Fruit fly (Drosophila melanogaster) whole organism, embryonic: ENCODE measurements around the gene mAChR-C.

ENCODE experiments used
- Antp ChIP-seq: fragments of 200-800 bp; sonication (Bioruptor generic); optimal IDR thresholded peaks from 3 replicates; lab custom pipeline; 2016; ENCODE audit warnings: missing biosample characterization, missing genetic modification characterization
- CG11398 ChIP-seq: fragments of 200-800 bp; sonication (Bioruptor generic); optimal IDR thresholded peaks from 2 replicates; lab custom pipeline; 2016; ENCODE audit warnings: missing biosample characterization, missing genetic modification characterization
- CG11456 ChIP-seq: fragments of 200-800 bp; sonication (Bioruptor generic); IDR thresholded peaks from 3 replicates; pipeline ENCODE4 v1.3.6; 2022; ENCODE audit warnings: missing biosample characterization, missing genetic modification characterization
- CG12659 ChIP-seq: fragments of 200-800 bp; sonication (Bioruptor generic); optimal IDR thresholded peaks from 3 replicates; lab custom pipeline; 2017; ENCODE audit warnings: mild to moderate bottlenecking, missing biosample characterization, missing genetic modification reagents, missing genetic modification characterization
- CG15073 ChIP-seq: fragments of 200-800 bp; sonication (Bioruptor generic); optimal IDR thresholded peaks from 2 replicates; lab custom pipeline; 2016; ENCODE audit warnings: missing biosample characterization, missing genetic modification characterization
- CG17186 ChIP-seq: fragments of 200-800 bp; sonication (Bioruptor generic); optimal IDR thresholded peaks from 3 replicates; lab custom pipeline; 2017; ENCODE audit warnings: missing biosample characterization, missing genetic modification reagents, missing genetic modification characterization
- CG31224 ChIP-seq: fragments of 200-800 bp; sonication (Bioruptor generic); IDR thresholded peaks from 2 replicates; pipeline ENCODE4 v1.3.6; 2022; ENCODE audit warnings: missing biosample characterization, missing genetic modification characterization
- CG31388 ChIP-seq: fragments of 200-800 bp; sonication (Bioruptor generic); optimal IDR thresholded peaks from 2 replicates; lab custom pipeline; 2016; ENCODE audit warnings: missing biosample characterization, missing genetic modification characterization
- CG34224 ChIP-seq: fragments of 200-800 bp; sonication (Bioruptor generic); IDR thresholded peaks from 3 replicates; pipeline ENCODE4 v1.3.6; 2022; ENCODE audit warnings: missing biosample characterization, missing genetic modification characterization; ENCODE audit not compliant: partially characterized antibody
- CG34376 ChIP-seq: fragments of 200-800 bp; sonication (Bioruptor generic); optimal IDR thresholded peaks from 2 replicates; lab custom pipeline; 2018; ENCODE audit warnings: missing biosample characterization, mild to moderate bottlenecking, missing genetic modification characterization
- CG3838 ChIP-seq: fragments of 200-800 bp; sonication (Bioruptor generic); optimal IDR thresholded peaks from 3 replicates; lab custom pipeline; 2016; ENCODE audit warnings: missing biosample characterization, missing genetic modification characterization
- CG3847 ChIP-seq: fragments of 200-800 bp; sonication (Bioruptor generic); IDR thresholded peaks from 2 replicates; pipeline ENCODE4 v1.3.6; 2022; ENCODE audit warnings: missing biosample characterization, missing genetic modification characterization
- CG4707 ChIP-seq: fragments of 200-800 bp; sonication (Bioruptor generic); optimal IDR thresholded peaks from 2 replicates; lab custom pipeline; 2018; ENCODE audit warnings: missing biosample characterization, mild to moderate bottlenecking, missing genetic modification characterization, moderate library complexity
- CG5180 ChIP-seq: fragments of 200-800 bp; sonication (Bioruptor generic); optimal IDR thresholded peaks from 3 replicates; lab custom pipeline; 2017; ENCODE audit warnings: missing biosample characterization, missing genetic modification characterization, mild to moderate bottlenecking, moderate library complexity, missing genetic modification reagents
- CG5953 ChIP-seq: fragments of 200-800 bp; sonication (Bioruptor generic); IDR thresholded peaks from 2 replicates; pipeline ENCODE4 v1.3.6; 2022; ENCODE audit warnings: missing biosample characterization, missing genetic modification characterization
- CG6765 ChIP-seq: fragments of 200-800 bp; sonication (Bioruptor generic); optimal IDR thresholded peaks from 3 replicates; lab custom pipeline; 2017; ENCODE audit warnings: missing biosample characterization, mild to moderate bottlenecking, missing genetic modification characterization
- CG7372 ChIP-seq: fragments of 200-800 bp; sonication (Bioruptor generic); IDR thresholded peaks from 2 replicates; pipeline ENCODE4 v1.3.6; 2022; ENCODE audit warnings: missing biosample characterization, missing genetic modification characterization
- CG7928 ChIP-seq: fragments of 200-800 bp; sonication (Bioruptor generic); optimal IDR thresholded peaks from 2 replicates; lab custom pipeline; 2017; ENCODE audit warnings: missing biosample characterization, mild to moderate bottlenecking, missing genetic modification characterization
- CG8089 ChIP-seq: fragments of 200-800 bp; sonication (Bioruptor generic); optimal IDR thresholded peaks from 3 replicates; lab custom pipeline; 2016; ENCODE audit warnings: missing biosample characterization, missing genetic modification characterization
- CG8290 ChIP-seq, 3 experiments: fragments of 200-800 bp; sonication (Bioruptor generic); optimal IDR thresholded peaks; 2 replicates each; lab custom pipeline; 2016 to 2019; ENCODE audit warnings: missing biosample characterization in 3 of 3, missing genetic modification characterization in 3 of 3, mild to moderate bottlenecking in 2 of 3, moderate library complexity in 1 of 3
- CG8924 ChIP-seq: fragments of 200-800 bp; optimal IDR thresholded peaks from 3 replicates; lab custom pipeline; 2019; ENCODE audit warnings: missing biosample characterization, mild to moderate bottlenecking, missing genetic modification characterization, moderate library complexity
- Chrac-16 ChIP-seq: fragments of 200-800 bp; sonication (Bioruptor generic); optimal IDR thresholded peaks from 3 replicates; lab custom pipeline; 2016; ENCODE audit warnings: missing biosample characterization, missing genetic modification characterization
- Dek ChIP-seq: fragments of 200-800 bp; sonication (Bioruptor generic); optimal IDR thresholded peaks from 3 replicates; lab custom pipeline; 2019; ENCODE audit warnings: missing biosample characterization, mild to moderate bottlenecking, missing genetic modification characterization, moderate library complexity
- Fer1 ChIP-seq: fragments of 200-800 bp; sonication (Bioruptor generic); optimal IDR thresholded peaks from 2 replicates; lab custom pipeline; 2017; ENCODE audit warnings: missing biosample characterization, mild to moderate bottlenecking, missing genetic modification characterization
- HLH54F ChIP-seq: fragments of 200-800 bp; sonication (Bioruptor generic); optimal IDR thresholded peaks from 3 replicates; lab custom pipeline; 2016; ENCODE audit warnings: missing biosample characterization, missing genetic modification characterization
- Hr39 ChIP-seq: fragments of >200 bp; optimal IDR thresholded peaks from 2 replicates; lab custom pipeline; 2017
- MESR4 ChIP-seq: fragments of 200-800 bp; sonication (Bioruptor generic); optimal IDR thresholded peaks from 2 replicates; lab custom pipeline; 2018; ENCODE audit warnings: missing biosample characterization, mild to moderate bottlenecking, missing genetic modification characterization, moderate library complexity
- Mad ChIP-seq: fragments of 200-800 bp; sonication (Bioruptor generic); optimal IDR thresholded peaks from 2 replicates; lab custom pipeline; 2016; ENCODE audit warnings: missing biosample characterization, missing genetic modification characterization
- Nf-YC ChIP-seq: fragments of 200-800 bp; optimal IDR thresholded peaks from 3 replicates; lab custom pipeline; 2019; ENCODE audit warnings: missing biosample characterization, mild to moderate bottlenecking, missing genetic modification characterization, moderate library complexity
- NfI ChIP-seq: fragments of 200-800 bp; sonication (Bioruptor generic); optimal IDR thresholded peaks from 3 replicates; lab custom pipeline; 2018; ENCODE audit warnings: missing biosample characterization, mild to moderate bottlenecking, missing genetic modification characterization, moderate library complexity
- al ChIP-seq: fragments of 200-800 bp; sonication (Bioruptor generic); IDR thresholded peaks from 2 replicates; pipeline ENCODE4 v1.3.6; 2022; ENCODE audit warnings: missing biosample characterization, missing genetic modification characterization
- bcd ChIP-seq: fragments of 200-800 bp; sonication (Bioruptor generic); optimal IDR thresholded peaks from 2 replicates; lab custom pipeline; 2017; ENCODE audit warnings: missing biosample characterization, mild to moderate bottlenecking, missing genetic modification characterization
- cas ChIP-seq: fragments of 200-800 bp; sonication (Bioruptor generic); IDR thresholded peaks from 2 replicates; pipeline ENCODE4 v1.3.6; 2022; ENCODE audit warnings: missing biosample characterization, missing genetic modification characterization
- chm ChIP-seq: fragments of 200-800 bp; sonication (Bioruptor generic); IDR thresholded peaks from 2 replicates; pipeline ENCODE4 v1.3.6; 2022; ENCODE audit warnings: missing biosample characterization, missing genetic modification characterization
- ci ChIP-seq: fragments of 200-800 bp; sonication (Bioruptor generic); IDR thresholded peaks from 3 replicates; pipeline ENCODE4 v1.3.6; 2022; ENCODE audit warnings: missing biosample characterization, missing genetic modification characterization
- h ChIP-seq: fragments of >200 bp; optimal IDR thresholded peaks from 2 replicates; lab custom pipeline; 2017
- jumu ChIP-seq: fragments of 200-800 bp; sonication (Bioruptor generic); optimal IDR thresholded peaks from 3 replicates; lab custom pipeline; 2016; ENCODE audit warnings: missing biosample characterization, missing genetic modification characterization
- kni ChIP-seq: fragments of 200-800 bp; sonication (Bioruptor generic); optimal IDR thresholded peaks from 3 replicates; lab custom pipeline; 2017; ENCODE audit warnings: mild to moderate bottlenecking, missing biosample characterization, missing genetic modification reagents, missing genetic modification characterization
- lola ChIP-seq, 3 experiments: fragments of >200 bp in 2 of 3; fragments of 200-800 bp in 1 of 3; sonication (Bioruptor generic) in 1 of 3; optimal IDR thresholded peaks; 2 replicates each; lab custom pipeline; 2017 to 2019; ENCODE audit warnings: missing biosample characterization in 3 of 3, missing genetic modification characterization in 3 of 3, mild to moderate bottlenecking in 1 of 3, moderate library complexity in 1 of 3
- nmo ChIP-seq: fragments of 200-800 bp; sonication (Bioruptor generic); optimal IDR thresholded peaks from 2 replicates; lab custom pipeline; 2018; ENCODE audit warnings: missing biosample characterization, mild to moderate bottlenecking, missing genetic modification characterization, moderate library complexity
- psq ChIP-seq: fragments of 200-800 bp; sonication (Bioruptor generic); optimal IDR thresholded peaks from 2 replicates; lab custom pipeline; 2017; ENCODE audit warnings: missing biosample characterization, missing genetic modification characterization
- sc ChIP-seq, 3 experiments: fragments of >200 bp in 2 of 3; fragments of 200-800 bp in 1 of 3; sonication (Bioruptor generic) in 1 of 3; optimal IDR thresholded peaks; 2 replicates in 2 of 3; 3 replicates in 1 of 3; lab custom pipeline; 2017; ENCODE audit warnings: mild to moderate bottlenecking in 1 of 3, missing biosample characterization in 1 of 3, missing genetic modification characterization in 1 of 3, missing genetic modification reagents in 1 of 3
- sisA ChIP-seq: fragments of 200-800 bp; sonication (Bioruptor generic); IDR thresholded peaks from 2 replicates; pipeline ENCODE4 v1.3.6; 2022; ENCODE audit warnings: missing biosample characterization, missing genetic modification characterization
- sna ChIP-seq: fragments of 200-800 bp; sonication (Bioruptor generic); IDR thresholded peaks from 2 replicates; pipeline ENCODE4 v1.3.6; 2022; ENCODE audit warnings: missing biosample characterization, missing genetic modification characterization; ENCODE audit not compliant: partially characterized antibody
- sob ChIP-seq: fragments of 200-800 bp; sonication (Bioruptor generic); IDR thresholded peaks from 2 replicates; pipeline ENCODE4 v1.3.6; 2022; ENCODE audit warnings: missing biosample characterization, missing genetic modification characterization
- stc ChIP-seq: fragments of 200-800 bp; sonication (Bioruptor generic); IDR thresholded peaks from 2 replicates; pipeline ENCODE4 v1.3.6; 2022; ENCODE audit warnings: missing biosample characterization, missing genetic modification characterization
- tgo ChIP-seq: fragments of 200-800 bp; sonication (Bioruptor generic); IDR thresholded peaks from 3 replicates; pipeline ENCODE4 v1.3.6; 2022; ENCODE audit warnings: missing biosample characterization, missing genetic modification characterization
- twi ChIP-seq: fragments of 200-800 bp; optimal IDR thresholded peaks from 2 replicates; lab custom pipeline; 2019; ENCODE audit warnings: missing biosample characterization, mild to moderate bottlenecking, missing genetic modification characterization, moderate library complexity
- yki ChIP-seq: fragments of >200 bp; optimal IDR thresholded peaks from 3 replicates; lab custom pipeline; 2018
- z ChIP-seq: fragments of 200-800 bp; sonication (Bioruptor generic); IDR thresholded peaks from 3 replicates; pipeline ENCODE4 v1.3.6; 2022; ENCODE audit warnings: missing biosample characterization, missing genetic modification characterization

The mAChR-C gene

DNA sequence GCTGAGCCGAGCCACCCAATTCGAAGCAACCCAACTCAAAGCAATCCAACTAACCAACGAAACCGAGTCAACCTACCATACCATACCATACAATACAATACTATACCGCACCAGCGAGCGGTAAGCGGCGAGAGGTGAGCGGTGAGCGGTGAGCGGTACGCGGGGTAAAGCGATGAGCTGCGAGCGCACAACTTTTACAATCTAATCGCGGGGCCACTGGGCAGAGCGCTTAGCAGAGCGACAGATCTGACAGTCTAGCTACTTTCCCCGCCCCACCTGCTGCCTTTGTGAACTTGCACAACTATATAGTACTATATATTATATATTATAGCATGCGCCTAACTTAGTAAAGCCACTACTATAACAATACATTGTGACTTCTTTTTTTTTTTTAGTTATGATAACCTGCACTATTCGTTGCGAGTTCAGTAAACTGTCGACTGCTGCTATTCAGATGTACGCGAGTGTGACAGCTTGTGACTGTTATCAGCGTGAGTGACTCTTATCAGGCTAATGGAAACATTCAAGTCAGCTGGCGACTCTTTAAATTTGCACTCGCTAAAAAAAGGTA is 31.7 kb downstream of the mAChR-C start (continued):
- TF ChIP-seq CG7928 (GFP tag; lab: Kevin White, UChicago) (peak; percentile 23), ci (GFP tag; lab: Robert Waterston, UW) (peak; percentile 68; the same call in 2 of the 3 replicates), psq (GFP tag; lab: Kevin White, UChicago) (no peak), Antp (no peak), HLH54F (no peak), CG8290 (GFP tag; optimal IDR thresholded peaks at IDR 0.05; lab: Kevin White, UChicago) (no peak), CG8290 (tag; optimal IDR thresholded peaks at IDR 0.05; lab: Kevin White, UChicago) (peak in 1 of 2 experiments; percentile 77), CG31224 (GFP tag; lab: Robert Waterston, UW) (no peak), yki (lab: Kevin White, UChicago) (no peak), z (peak; percentile 67; the same call in 2 of the 3 replicates), sna (GFP tag; lab: Robert Waterston, UW) (no peak), CG3838 (GFP tag; lab: Kevin White, UChicago) (no peak), CG11398 (GFP tag; lab: Kevin White, UChicago) (no peak), CG12659 (GFP tag; lab: Kevin White, UChicago) (peak; percentile 56), kni (GFP tag; lab: Kevin White, UChicago) (no peak), CG8089 (GFP tag; lab: Kevin White, UChicago) (no peak), Nf-YC (tag; lab: Kevin White, UChicago) (peak; percentile 30), tgo (GFP tag; lab: Robert Waterston, UW) (peak; percentile 16; the same call in 1 of the 3 replicates), CG34376 (peak; percentile 78), CG15073 (no peak), CG17186 (no peak), Fer1 (peak; percentile 67), sob (GFP tag; lab: Robert Waterston, UW) (no peak; the same call in 1 of the 2 replicates), MESR4 (GFP tag; lab: Kevin White, UChicago) (no peak), CG8924 (tag; lab: Kevin White, UChicago) (peak; percentile 12), sc (optimal IDR thresholded peaks at IDR 0.05; lab: Kevin White, UChicago) (no peak), sc (GFP tag; optimal IDR thresholded peaks at IDR 0.05; lab: Kevin White, UChicago) (no peak), CG31388 (GFP tag; lab: Kevin White, UChicago) (no peak), CG5180 (peak; percentile 91), Dek (tag; lab: Kevin White, UChicago) (peak; percentile 29), CG11456 (GFP tag; lab: Robert Waterston, UW) (no peak), nmo (GFP tag; lab: Kevin White, UChicago) (peak; percentile 24), lola (GFP tag; optimal IDR thresholded peaks at IDR 0.05; lab: Kevin White, UChicago) (peak in 1 of 3 experiments; percentile 11), sisA (GFP tag; lab: Robert Waterston, UW) (peak; percentile 32), stc (GFP tag; lab: Robert Waterston, UW) (peak; percentile 35), jumu (GFP tag; lab: Kevin White, UChicago) (no peak), CG5953 (GFP tag; lab: Robert Waterston, UW) (0 out of 2 replicates have a peak, but pooled peaks have one; percentile 25), bcd (GFP tag; lab: Kevin White, UChicago) (peak; percentile 47), twi (tag; lab: Kevin White, UChicago) (no peak), CG3847 (0 out of 2 replicates have a peak, but pooled peaks have one; percentile 16), CG34224 (GFP tag; lab: Robert Waterston, UW) (no peak), CG4707 (GFP tag; lab: Kevin White, UChicago) (no peak), NfI (GFP tag; lab: Kevin White, UChicago) (peak; percentile 29), chm (no peak), CG7372 (GFP tag; lab: Robert Waterston, UW) (no peak), cas (GFP tag; lab: Robert Waterston, UW) (0 out of 2 replicates have a peak, but pooled peaks have one; percentile 44), Mad (no peak), Chrac-16 (GFP tag; lab: Kevin White, UChicago) (peak; percentile 17), h (lab: Kevin White, UChicago) (no peak), CG6765 (GFP tag; lab: Kevin White, UChicago) (no peak), Hr39 (lab: Kevin White, UChicago) (no peak), al (no peak)
